Worm (Caenorhabditis elegans): ENCODE results near the gene C34C12.8.

The C34C12.8 gene

DNA sequence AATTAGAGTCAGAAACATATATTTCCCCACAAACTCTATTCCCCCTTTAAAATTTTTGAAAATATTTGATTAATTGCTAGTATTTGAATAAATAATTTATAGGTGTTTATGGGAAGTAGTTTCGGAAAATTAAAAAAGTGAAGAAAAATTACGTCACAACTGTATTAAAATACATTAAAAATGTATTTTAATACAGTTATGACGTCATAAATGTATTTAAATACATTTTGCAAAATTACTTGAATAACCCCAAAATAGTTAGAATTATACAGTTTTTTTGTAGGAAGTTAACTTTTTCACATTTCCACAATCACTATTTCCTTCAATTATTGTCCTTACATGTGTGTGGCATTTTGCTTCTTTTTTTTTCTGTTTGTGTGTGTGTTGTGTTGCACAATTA is 46.8 kb upstream of the C34C12.8 start:
- no peak for TF ChIP-seq zag-1 (tag; optimal IDR thresholded peaks at IDR 0.05)
- TF ChIP-seq nhr-10 (tag; optimal IDR thresholded peaks at IDR 0.05), result no peak
- no peak for TF ChIP-seq snpc-4 (tag; optimal IDR thresholded peaks at IDR 0.05)
- no peak for TF ChIP-seq ama-1 (optimal IDR thresholded peaks at IDR 0.05)
- no peak for TF ChIP-seq R02D3.7 (tag; optimal IDR thresholded peaks at IDR 0.05)
- TF ChIP-seq unc-39 (tag; optimal IDR thresholded peaks at IDR 0.05), result no peak
- no peak for TF ChIP-seq blmp-1 (tag; optimal IDR thresholded peaks at IDR 0.05; ENCODE audit: insufficient read depth)
- no peak for TF ChIP-seq dmd-4 (tag; optimal IDR thresholded peaks at IDR 0.05)
- no peak for TF ChIP-seq nhr-77 (tag; optimal IDR thresholded peaks at IDR 0.05)
- TF ChIP-seq nhr-23 (tag; optimal IDR thresholded peaks at IDR 0.05), result no peak
- no peak for TF ChIP-seq crh-2 (tag; optimal IDR thresholded peaks at IDR 0.05)
- TF ChIP-seq ceh-16 (tag; optimal IDR thresholded peaks at IDR 0.05), result no peak
- no peak for TF ChIP-seq F13H6.1 (tag; optimal IDR thresholded peaks at IDR 0.05)
- TF ChIP-seq ztf-4 (tag; optimal IDR thresholded peaks at IDR 0.05), result no peak
- TF ChIP-seq nhr-237 (tag; optimal IDR thresholded peaks at IDR 0.05), result no peak
- TF ChIP-seq alr-1 (tag; optimal IDR thresholded peaks at IDR 0.05), result no peak
- no peak for TF ChIP-seq C34F6.9 (tag; optimal IDR thresholded peaks at IDR 0.05)
- no peak for TF ChIP-seq mdl-1 (tag; optimal IDR thresholded peaks at IDR 0.05)
- TF ChIP-seq Y55F3AM.14 (GFP tag; optimal IDR thresholded peaks at IDR 0.05), result no peak

DNA sequence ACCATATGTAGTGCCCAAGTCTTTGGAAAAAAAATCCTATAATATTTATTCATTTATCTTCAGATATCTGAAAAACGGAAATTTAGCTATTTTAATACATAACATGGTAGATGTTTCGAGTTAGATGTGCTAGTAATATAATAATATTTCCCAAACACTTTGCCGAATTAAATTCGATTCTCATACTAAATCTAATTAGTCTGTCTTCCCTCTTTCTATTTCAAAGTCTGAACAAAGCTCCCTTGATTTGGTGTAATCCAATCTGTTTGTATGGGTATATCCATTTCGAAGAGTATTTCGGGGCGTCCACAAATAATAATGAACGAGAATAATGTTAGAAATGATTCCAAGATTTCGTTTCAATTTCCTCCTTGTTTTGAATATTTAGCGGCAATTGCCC is 45.8 kb upstream of the C34C12.8 start:
- TF ChIP-seq peb-1 (tag; optimal IDR thresholded peaks at IDR 0.05) (no peak), ceh-16 (tag; optimal IDR thresholded peaks at IDR 0.05) (no peak), elt-1 (tag; optimal IDR thresholded peaks at IDR 0.05) (no peak), crh-2 (tag; optimal IDR thresholded peaks at IDR 0.05) (no peak), snpc-4 (tag; optimal IDR thresholded peaks at IDR 0.05) (no peak), blmp-1 (tag; optimal IDR thresholded peaks at IDR 0.05; ENCODE audit: insufficient read depth) (no peak), Y55F3AM.14 (GFP tag; optimal IDR thresholded peaks at IDR 0.05) (no peak), nhr-12 (tag; optimal IDR thresholded peaks at IDR 0.05) (no peak)

DNA sequence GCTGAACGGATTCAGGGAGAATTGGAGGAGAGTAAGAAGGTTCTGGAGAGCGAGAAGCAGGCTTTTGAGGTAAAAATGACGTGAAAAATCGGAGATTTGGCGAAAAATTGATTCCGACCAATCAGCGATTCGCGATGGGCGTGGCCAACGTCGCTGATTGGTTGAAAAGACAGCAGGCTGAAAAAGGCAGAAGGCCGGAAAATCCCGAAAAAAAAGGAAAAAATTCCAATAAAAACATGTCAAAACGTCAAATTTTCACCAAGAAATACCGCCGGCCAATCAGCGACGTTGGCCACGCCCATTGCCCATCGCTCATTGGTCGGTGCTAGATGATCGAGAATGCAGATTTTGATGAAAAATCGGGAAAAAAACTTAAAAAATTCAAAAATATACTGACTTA is 42.8 kb upstream of the C34C12.8 start:
- TF ChIP-seq F13H6.1 (tag; optimal IDR thresholded peaks at IDR 0.05) (no peak), ztf-4 (tag; optimal IDR thresholded peaks at IDR 0.05) (no peak), sma-3 (GFP tag; optimal IDR thresholded peaks at IDR 0.05) (no peak), snpc-4 (tag; optimal IDR thresholded peaks at IDR 0.05) (no peak), ceh-82 (tag; optimal IDR thresholded peaks at IDR 0.05) (no peak), unc-39 (tag; optimal IDR thresholded peaks at IDR 0.05) (no peak), sem-4 (tag; optimal IDR thresholded peaks at IDR 0.05) (no peak), nhr-21 (tag; optimal IDR thresholded peaks at IDR 0.05) (no peak), nhr-11 (tag; optimal IDR thresholded peaks at IDR 0.05) (no peak), unc-62 (GFP tag; optimal IDR thresholded peaks at IDR 0.05) (no peak), ZK546.5 (tag; optimal IDR thresholded peaks at IDR 0.05) (no peak), peb-1 (tag; optimal IDR thresholded peaks at IDR 0.05) (no peak), alr-1 (tag; optimal IDR thresholded peaks at IDR 0.05) (no peak), mab-5 (tag; optimal IDR thresholded peaks at IDR 0.05) (no peak), nhr-23 (tag; optimal IDR thresholded peaks at IDR 0.05) (no peak), lin-13 (GFP tag; optimal IDR thresholded peaks at IDR 0.05) (no peak), blmp-1 (tag; optimal IDR thresholded peaks at IDR 0.05; ENCODE audit: insufficient read depth) (no peak), ztf-1 (GFP tag; conservative IDR thresholded peaks at IDR 0.05) (no peak), mdl-1 (tag; optimal IDR thresholded peaks at IDR 0.05) (no peak)

DNA sequence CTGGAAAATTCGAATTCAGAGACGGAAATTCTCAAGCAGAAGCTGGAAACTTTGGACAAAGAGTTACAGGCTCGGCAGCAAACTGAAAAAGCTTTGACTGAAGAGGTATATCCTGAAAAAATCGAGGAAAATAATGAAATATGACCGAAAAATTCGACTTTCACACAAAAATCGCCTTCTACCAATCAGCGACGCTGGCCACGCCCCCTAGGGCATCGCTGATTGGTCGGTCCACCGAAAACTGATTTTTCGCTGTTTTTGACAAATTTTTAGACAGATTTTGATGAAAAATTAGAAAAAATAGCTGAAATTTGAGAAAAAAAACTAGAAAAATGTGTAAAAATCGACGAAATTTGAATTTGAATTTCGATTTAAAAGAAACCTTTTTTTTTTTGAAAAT is 41.3 kb upstream of the C34C12.8 start:
- TF ChIP-seq skn-1 (tag; optimal IDR thresholded peaks at IDR 0.05) (no peak), nhr-10 (tag; optimal IDR thresholded peaks at IDR 0.05) (no peak), dmd-4 (tag; optimal IDR thresholded peaks at IDR 0.05) (no peak), unc-62 (GFP tag; optimal IDR thresholded peaks at IDR 0.05) (no peak), ztf-4 (tag; optimal IDR thresholded peaks at IDR 0.05) (no peak), ceh-82 (tag; optimal IDR thresholded peaks at IDR 0.05) (no peak), nhr-77 (tag; optimal IDR thresholded peaks at IDR 0.05) (no peak)

DNA sequence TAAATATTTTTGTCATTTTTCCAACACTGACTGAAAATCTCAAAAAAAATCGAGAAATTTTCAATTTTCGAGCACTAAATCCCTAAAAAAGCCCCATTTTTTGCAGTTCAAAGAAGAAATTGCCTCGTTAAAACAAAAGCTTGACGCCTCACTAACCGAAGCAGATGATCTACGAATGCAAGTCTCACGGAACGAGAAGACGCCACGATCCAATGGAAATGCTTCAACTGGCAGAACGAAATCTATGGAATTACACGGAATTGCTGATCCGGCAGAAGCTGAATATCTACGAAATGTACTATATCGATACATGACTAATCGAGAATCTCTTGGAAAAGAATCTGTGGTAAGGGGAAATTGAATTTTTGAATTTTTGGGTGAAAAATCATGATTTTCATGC is 36.3 kb upstream of the C34C12.8 start:
- TF ChIP-seq ceh-82 (tag; optimal IDR thresholded peaks at IDR 0.05) (no peak), R02D3.7 (tag; optimal IDR thresholded peaks at IDR 0.05) (no peak), ztf-4 (tag; optimal IDR thresholded peaks at IDR 0.05) (no peak), ceh-16 (tag; optimal IDR thresholded peaks at IDR 0.05) (no peak), ztf-11 (tag; optimal IDR thresholded peaks at IDR 0.05) (no peak), aly-2 (tag; optimal IDR thresholded peaks at IDR 0.05) (no peak), ztf-1 (GFP tag; conservative IDR thresholded peaks at IDR 0.05) (no peak), skn-1 (tag; optimal IDR thresholded peaks at IDR 0.05) (no peak), lin-11 (tag; optimal IDR thresholded peaks at IDR 0.05) (no peak), nhr-23 (tag; optimal IDR thresholded peaks at IDR 0.05) (no peak), lin-13 (GFP tag; optimal IDR thresholded peaks at IDR 0.05) (no peak), zag-1 (tag; optimal IDR thresholded peaks at IDR 0.05) (no peak), unc-55 (GFP tag; optimal IDR thresholded peaks at IDR 0.05) (no peak), peb-1 (tag; optimal IDR thresholded peaks at IDR 0.05) (no peak), alr-1 (tag; optimal IDR thresholded peaks at IDR 0.05) (no peak), F13H6.1 (tag; optimal IDR thresholded peaks at IDR 0.05) (no peak), elt-1 (tag; optimal IDR thresholded peaks at IDR 0.05) (no peak), nhr-77 (tag; optimal IDR thresholded peaks at IDR 0.05) (no peak)

Data from whole organism, L2 larva.